Fruit fly (Drosophila melanogaster): ENCODE measurements around the gene verm.

verm gene

DNA sequence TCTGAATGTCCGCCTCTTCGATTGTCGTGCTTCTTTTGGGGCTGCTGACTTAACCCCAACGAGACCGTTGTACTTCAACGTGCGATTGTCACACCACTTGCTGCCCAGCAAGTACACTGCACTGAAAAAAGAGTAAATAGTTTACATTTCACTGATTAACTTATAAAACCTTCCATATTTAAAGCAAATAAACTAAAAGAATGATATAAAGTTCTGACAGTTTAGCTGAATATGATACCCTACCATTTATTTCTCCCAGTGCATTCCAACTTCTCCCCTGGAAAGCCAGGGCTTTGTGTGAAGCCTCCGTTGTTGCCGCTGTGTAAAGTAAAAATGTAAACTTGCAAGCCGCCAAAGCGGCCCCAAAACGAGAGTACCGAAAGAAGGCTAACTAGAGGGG is 20.7 kb downstream of the verm start (continued):
- TF ChIP-seq sens (GFP tag) (peak; percentile 82), bab2 (GFP tag; optimal IDR thresholded peaks at IDR 0.05) (peak; percentile 2), CG3847 (GFP tag; IDR thresholded peaks at IDR 0.05) (peak; percentile 29; the same call in 1 of the 2 replicates), Abd-B (GFP tag; optimal IDR thresholded peaks at IDR 0.05) (peak; percentile 18), onecut (GFP tag; IDR thresholded peaks at IDR 0.05) (0 out of 2 replicates have a peak, but pooled peaks have one; percentile 13), Med (GFP tag) (no peak), CG15601 (tag; optimal IDR thresholded peaks at IDR 0.05) (peak; percentile 8), Usf (GFP tag; optimal IDR thresholded peaks at IDR 0.05) (peak; percentile 13), sisA (GFP tag; IDR thresholded peaks at IDR 0.05) (peak; percentile 37; the same call in 1 of the 2 replicates), CG5180 (GFP tag; optimal IDR thresholded peaks at IDR 0.05) (no peak), usp (GFP tag; optimal IDR thresholded peaks at IDR 0.05) (no peak), CG12744 (GFP tag; optimal IDR thresholded peaks at IDR 0.05) (no peak), CG14441 (GFP tag; IDR thresholded peaks at IDR 0.05) (peak; percentile 27; the same call in 1 of the 2 replicates), jigr1 (GFP tag; IDR thresholded peaks at IDR 0.05) (no peak), Drgx (GFP tag; IDR thresholded peaks at IDR 0.05) (peak; percentile 55), unpg (GFP tag; optimal IDR thresholded peaks at IDR 0.05) (peak; percentile 49), Six4 (GFP tag; optimal IDR thresholded peaks at IDR 0.05) (peak; percentile 7)

DNA sequence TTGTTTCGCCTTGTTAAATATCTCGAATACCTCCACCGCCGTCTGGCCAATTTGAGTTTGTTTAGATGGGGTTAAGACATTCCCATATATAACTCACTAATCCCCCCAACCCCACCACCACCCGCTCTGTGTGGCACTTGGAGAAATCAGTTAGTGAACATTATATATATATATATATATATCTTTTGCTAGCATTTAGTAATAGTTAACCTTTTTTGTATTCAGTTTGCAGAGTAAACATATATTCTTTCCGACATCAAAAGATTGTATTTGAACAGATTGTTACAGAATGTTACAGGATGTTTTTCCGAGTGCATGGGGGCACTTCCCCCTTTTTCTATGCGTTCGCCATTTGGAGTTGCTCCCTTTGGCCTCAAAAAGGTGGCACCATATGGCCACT is 24.6 kb downstream of the verm start:
- TF ChIP-seq stc (GFP tag; IDR thresholded peaks at IDR 0.05) (no peak), CG17385 (GFP tag; optimal IDR thresholded peaks at IDR 0.05) (no peak), mam (GFP tag; optimal IDR thresholded peaks at IDR 0.05) (no peak), Lim3 (GFP tag; IDR thresholded peaks at IDR 0.05) (0 out of 2 replicates have a peak, but pooled peaks have one; percentile 13), bab2 (GFP tag; optimal IDR thresholded peaks at IDR 0.05) (no peak), CG6854 (GFP tag; optimal IDR thresholded peaks at IDR 0.05) (no peak), bigmax (GFP tag; optimal IDR thresholded peaks at IDR 0.05) (no peak), CG6765 (GFP tag; optimal IDR thresholded peaks at IDR 0.05) (no peak), CG2889 (GFP tag; IDR thresholded peaks at IDR 0.05) (no peak), tll (GFP tag; optimal IDR thresholded peaks at IDR 0.05) (no peak), TFAM (GFP tag; optimal IDR thresholded peaks at IDR 0.05) (no peak), CG10147 (GFP tag; optimal IDR thresholded peaks at IDR 0.05) (no peak), CG13424 (tag; optimal IDR thresholded peaks at IDR 0.05) (peak; percentile 38), lmd (GFP tag; IDR thresholded peaks at IDR 0.05) (peak; percentile 20; the same call in 1 of the 2 replicates), CG8924 (tag; optimal IDR thresholded peaks at IDR 0.05) (peak; percentile 33), bbx (GFP tag; IDR thresholded peaks at IDR 0.05; ENCODE audit: partially characterized antibody) (no peak), CG30403 (GFP tag; optimal IDR thresholded peaks at IDR 0.05) (peak; percentile 23), sna (GFP tag; IDR thresholded peaks at IDR 0.05; ENCODE audit: partially characterized antibody) (no peak), ftz-f1 (GFP tag; optimal IDR thresholded peaks at IDR 0.05) (no peak), CG18599 (GFP tag; optimal IDR thresholded peaks at IDR 0.05) (peak; percentile 23), CG10979 (tag; optimal IDR thresholded peaks at IDR 0.05) (peak; percentile 41), Hsf (GFP tag; optimal IDR thresholded peaks at IDR 0.05) (no peak), CG4707 (GFP tag; optimal IDR thresholded peaks at IDR 0.05) (no peak), ranshi (GFP tag; IDR thresholded peaks at IDR 0.05) (peak; percentile 48; the same call in 1 of the 2 replicates), emc (GFP tag; optimal IDR thresholded peaks at IDR 0.05) (no peak), sob (GFP tag; IDR thresholded peaks at IDR 0.05) (no peak), maf-S (GFP tag; optimal IDR thresholded peaks at IDR 0.05) (no peak), CG8388 (GFP tag; optimal IDR thresholded peaks at IDR 0.05) (peak; percentile 51), twi (tag; optimal IDR thresholded peaks at IDR 0.05) (peak; percentile 29), Ssrp (tag; optimal IDR thresholded peaks at IDR 0.05) (peak; percentile 35), crp (GFP tag; optimal IDR thresholded peaks at IDR 0.05) (no peak), sima (GFP tag; optimal IDR thresholded peaks at IDR 0.05) (no peak), crc (GFP tag; optimal IDR thresholded peaks at IDR 0.05) (no peak), CG17359 (tag; optimal IDR thresholded peaks at IDR 0.05) (peak; percentile 37), CG14441 (GFP tag; IDR thresholded peaks at IDR 0.05) (0 out of 2 replicates have a peak, but pooled peaks have one; percentile 13)

Data from whole organism, embryonic.